Fruit fly (Drosophila melanogaster): ENCODE data around the gene CG15210.

CG15210 gene

dm6 chrX:10825349-10826129 lies 13.5 kb upstream of the CG15210 start (continued):
- TF ChIP-seq HLH4C (GFP tag; IDR thresholded peaks at IDR 0.05; ENCODE audit: partially characterized antibody): no peak
- no peak for TF ChIP-seq en (GFP tag; optimal IDR thresholded peaks at IDR 0.05)
- no peak for TF ChIP-seq Nf-YA (GFP tag; IDR thresholded peaks at IDR 0.05)
- peak; percentile 41 for TF ChIP-seq Blimp-1 (GFP tag; optimal IDR thresholded peaks at IDR 0.05)
- no peak for TF ChIP-seq fru (optimal IDR thresholded peaks at IDR 0.05)
- no peak for TF ChIP-seq CG9876 (GFP tag; optimal IDR thresholded peaks at IDR 0.05)
- TF ChIP-seq Ada2b (GFP tag; IDR thresholded peaks at IDR 0.05): no peak
- TF ChIP-seq zen2 (GFP tag; IDR thresholded peaks at IDR 0.05; ENCODE audit: partially characterized antibody): no peak
- TF ChIP-seq wek (GFP tag; optimal IDR thresholded peaks at IDR 0.05): no peak
- no peak for TF ChIP-seq Hr78 (GFP tag; optimal IDR thresholded peaks at IDR 0.05)
- TF ChIP-seq zfh1 (GFP tag; IDR thresholded peaks at IDR 0.05): peak; percentile 59; the same call in 2 of the 3 replicates
- no peak for TF ChIP-seq CG9609 (GFP tag; optimal IDR thresholded peaks at IDR 0.05)
- TF ChIP-seq CG10462 (GFP tag; optimal IDR thresholded peaks at IDR 0.05): no peak
- TF ChIP-seq CG7987 (GFP tag; optimal IDR thresholded peaks at IDR 0.05): no peak
- TF ChIP-seq fd3F (GFP tag; optimal IDR thresholded peaks at IDR 0.05): no peak
- TF ChIP-seq NC2α (GFP tag; optimal IDR thresholded peaks at IDR 0.05): no peak
- TF ChIP-seq lola (GFP tag; optimal IDR thresholded peaks at IDR 0.05): peak in 1 of 3 experiments; percentile 69
- no peak for TF ChIP-seq Camta (GFP tag; optimal IDR thresholded peaks at IDR 0.05)
- TF ChIP-seq Mad (GFP tag; optimal IDR thresholded peaks at IDR 0.05): no peak
- TF ChIP-seq CG6254 (GFP tag; optimal IDR thresholded peaks at IDR 0.05): peak; percentile 54
- peak; percentile 68 for TF ChIP-seq CG1603 (tag; optimal IDR thresholded peaks at IDR 0.05)
- no peak for TF ChIP-seq dysf (GFP tag; IDR thresholded peaks at IDR 0.05)
- TF ChIP-seq vnd (GFP tag; IDR thresholded peaks at IDR 0.05; ENCODE audit: partially characterized antibody): no peak
- TF ChIP-seq CG18599 (GFP tag; optimal IDR thresholded peaks at IDR 0.05): peak; percentile 55
- peak; percentile 76 for TF ChIP-seq gsb-n (tag; optimal IDR thresholded peaks at IDR 0.05)
- TF ChIP-seq p53 (GFP tag; optimal IDR thresholded peaks at IDR 0.05): no peak
- no peak for TF ChIP-seq Hmr (GFP tag; optimal IDR thresholded peaks at IDR 0.05)
- TF ChIP-seq eve (GFP tag; optimal IDR thresholded peaks at IDR 0.05): no peak
- TF ChIP-seq CG18764 (GFP tag; optimal IDR thresholded peaks at IDR 0.05): peak; percentile 12
- peak; percentile 21 for TF ChIP-seq ind (GFP tag; optimal IDR thresholded peaks at IDR 0.05)
- TF ChIP-seq sd (tag; optimal IDR thresholded peaks at IDR 0.05): no peak
- no peak for TF ChIP-seq CG8478 (optimal IDR thresholded peaks at IDR 0.05)
- TF ChIP-seq CG11696 (GFP tag; IDR thresholded peaks at IDR 0.05): no peak
- TF ChIP-seq NFAT (GFP tag; IDR thresholded peaks at IDR 0.05): no peak
- peak; percentile 62; the same call in 1 of the 3 replicates for TF ChIP-seq ci (GFP tag; IDR thresholded peaks at IDR 0.05)
- no peak for TF ChIP-seq CG31388 (GFP tag; optimal IDR thresholded peaks at IDR 0.05)
- no peak for TF ChIP-seq nau (GFP tag; optimal IDR thresholded peaks at IDR 0.05)
- TF ChIP-seq chn (GFP tag; optimal IDR thresholded peaks at IDR 0.05): no peak
- TF ChIP-seq CG15696 (tag; optimal IDR thresholded peaks at IDR 0.05): no peak
- TF ChIP-seq Stat92E (GFP tag; optimal IDR thresholded peaks at IDR 0.05): peak in 1 of 3 experiments; percentile 49
- no peak for TF ChIP-seq CG5180 (GFP tag; optimal IDR thresholded peaks at IDR 0.05)
- no peak for TF ChIP-seq sr (GFP tag; IDR thresholded peaks at IDR 0.05)
- no peak for TF ChIP-seq H15 (GFP tag; IDR thresholded peaks at IDR 0.05)
- TF ChIP-seq CG2116 (GFP tag; optimal IDR thresholded peaks at IDR 0.05): no peak
- TF ChIP-seq Med (GFP tag): peak; percentile 78
- no peak for TF ChIP-seq repo (GFP tag; optimal IDR thresholded peaks at IDR 0.05)
- TF ChIP-seq Sin3A (optimal IDR thresholded peaks at IDR 0.05): no peak
- TF ChIP-seq CG7928 (GFP tag; optimal IDR thresholded peaks at IDR 0.05): no peak
- no peak for TF ChIP-seq CG13775 (GFP tag; optimal IDR thresholded peaks at IDR 0.05)
- TF ChIP-seq oc (tag; optimal IDR thresholded peaks at IDR 0.05): peak; percentile 28

Data from whole organism, embryonic.